Fruit fly (Drosophila melanogaster) whole organism, larva: ENCODE measurements around the gene CG42729.

Experiments used
- noc ChIP-seq: fragments of 200-800 bp; sonication (Bioruptor generic); optimal IDR thresholded peaks from 3 replicates; lab custom pipeline; 2019; ENCODE audit warnings: missing biosample characterization, mild to moderate bottlenecking, missing genetic modification characterization, moderate library complexity

Gene CG42729

dm6 chr3L:15513264-15513663 is 14.1 kb downstream of the CG42729 start:
- TF ChIP-seq noc (tag; lab: Kevin White, UChicago), result no peak

dm6 chr3L:15511688-15512250 is 15.5 kb downstream of the CG42729 start:
- TF ChIP-seq noc (tag; lab: Kevin White, UChicago), result no peak

dm6 chr3L:15510787-15511186 is 16.5 kb downstream of the CG42729 start, which contains the start of gene MsrA:
TSS of gene MsrA (plus strand) at chr3L:15511052.
- TF ChIP-seq noc (tag; lab: Kevin White, UChicago), result peak; percentile 16

- no peak for TF ChIP-seq noc (tag; lab: Kevin White, UChicago)
Measured at dm6 chr3L:15509398-15509797, 17.9 kb downstream of the CG42729 start, which contains the start of the genes gdl and gdl-ORF39. TSS of gene gdl (plus strand) at chr3L:15509445. TSS of gene gdl-ORF39 (plus strand) at chr3L:15509445.

dm6 chr3L:15508750-15509149 is 18.6 kb downstream of the CG42729 start, which contains the start of gene Z600:
TSS of gene Z600 (plus strand) at chr3L:15509061.
- TF ChIP-seq noc (tag; lab: Kevin White, UChicago), result no peak

dm6 chr3L:15508233-15508632 is 19.1 kb downstream of the CG42729 start, which contains the start of gene CG7841:
TSS of gene CG7841 (minus strand) at chr3L:15508252.
- TF ChIP-seq noc (tag; lab: Kevin White, UChicago), result peak; percentile 99

- no peak for TF ChIP-seq noc (tag; lab: Kevin White, UChicago)
Measured at dm6 chr3L:15507148-15507896, 20.0 kb downstream of the CG42729 start.

- no peak for TF ChIP-seq noc (tag; lab: Kevin White, UChicago)
Measured at dm6 chr3L:15506174-15506926, 21.0 kb downstream of the CG42729 start.

dm6 chr3L:15504687-15505086 is 22.6 kb downstream of the CG42729 start, which contains the start of gene CG7857:
TSS of gene CG7857 (minus strand) at chr3L:15504894.
- TF ChIP-seq noc (tag; lab: Kevin White, UChicago), result no peak

dm6 chr3L:15502256-15502655 is 25.1 kb downstream of the CG42729 start:
- no peak for TF ChIP-seq noc (tag; lab: Kevin White, UChicago)

dm6 chr3L:15501646-15501972 is 25.7 kb downstream of the CG42729 start:
- peak; percentile 9 for TF ChIP-seq noc (tag; lab: Kevin White, UChicago)

dm6 chr3L:15500813-15501645 is 26.3 kb downstream of the CG42729 start, which contains the start of gene CG7272:
TSS of gene CG7272 (plus strand) at chr3L:15500938.
- peak; percentile 12 for TF ChIP-seq noc (tag; lab: Kevin White, UChicago)

dm6 chr3L:15498745-15499144 is 28.6 kb downstream of the CG42729 start, which contains the start of gene CG7275:
TSS of gene CG7275 (plus strand) at chr3L:15498959.
- TF ChIP-seq noc (tag; lab: Kevin White, UChicago), result no peak

dm6 chr3L:15497902-15498301 is 29.4 kb downstream of the CG42729 start, which contains the start of gene CG7276:
TSS of gene CG7276 (plus strand) at chr3L:15498202.
- no peak for TF ChIP-seq noc (tag; lab: Kevin White, UChicago)

- no peak for TF ChIP-seq noc (tag; lab: Kevin White, UChicago)
Measured at dm6 chr3L:15496274-15496673, 31.0 kb downstream of the CG42729 start, which contains the start of gene CG13455. TSS of gene CG13455 (plus strand) at chr3L:15496574.
